Worm (Caenorhabditis elegans) whole organism, early embryonic: Measurements from ENCODE around the gene flp-4.
"Not testable (repeated sequence)": the region's sequence is repeated elsewhere in the genome, so short reads cannot be mapped to it uniquely, and the experiment has no call there.

Source experiments
- B0310.2 ChIP-seq: sonication (generic microtip); optimal IDR thresholded peaks from 2 replicates; lab custom pipeline; 2016; ENCODE audit warnings: mild to moderate bottlenecking, missing genetic modification characterization, missing compliant biosample characterization
- F13C5.2 ChIP-seq: sonication (generic microtip); optimal IDR thresholded peaks from 2 replicates; lab custom pipeline; 2017; ENCODE audit warnings: mild to moderate bottlenecking, missing genetic modification characterization, inconsistent platforms, missing compliant biosample characterization
- aly-1 ChIP-seq: sonication (generic microtip); optimal IDR thresholded peaks from 2 replicates; lab custom pipeline; 2016; ENCODE audit warnings: missing genetic modification characterization, missing compliant biosample characterization
- ama-1 ChIP-seq: fragments of 150-350 bp; optimal IDR thresholded peaks from 2 replicates; lab custom pipeline; 2014
- ceh-13 ChIP-seq: fragments of 200-800 bp; sonication (Bioruptor generic); optimal IDR thresholded peaks from 2 replicates; lab custom pipeline; 2018; ENCODE audit warnings: mild to moderate bottlenecking, missing genetic modification characterization, missing compliant biosample characterization
- ceh-36 ChIP-seq: sonication (generic microtip); optimal IDR thresholded peaks from 2 replicates; lab custom pipeline; 2016; ENCODE audit warnings: missing genetic modification characterization, inconsistent platforms, missing compliant biosample characterization
- ets-7 ChIP-seq: sonication (generic microtip); optimal IDR thresholded peaks from 2 replicates; lab custom pipeline; 2016; ENCODE audit warnings: missing genotype, missing genetic modification characterization, missing compliant biosample characterization
- flt-1 ChIP-seq: fragments of 200-800 bp; sonication (Bioruptor generic); IDR thresholded peaks from 2 replicates; pipeline ENCODE4 v1.3.6; 2022; ENCODE audit warnings: missing genetic modification characterization, missing compliant biosample characterization
- hmbx-1 ChIP-seq: sonication (generic microtip); optimal IDR thresholded peaks from 2 replicates; lab custom pipeline; 2016; ENCODE audit warnings: mild to moderate bottlenecking, missing genetic modification characterization, missing compliant biosample characterization
- hmg-4 ChIP-seq: fragments of 200-800 bp; sonication (Bioruptor generic); optimal IDR thresholded peaks from 2 replicates; lab custom pipeline; 2018; ENCODE audit warnings: mild to moderate bottlenecking, missing genetic modification characterization, missing compliant biosample characterization
- hnd-1 ChIP-seq: sonication (generic microtip); optimal IDR thresholded peaks from 2 replicates; lab custom pipeline; 2016; ENCODE audit warnings: missing genetic modification characterization, missing compliant biosample characterization
- pes-1 ChIP-seq: fragments of 200-800 bp; sonication (Bioruptor generic); IDR thresholded peaks from 2 replicates; pipeline ENCODE4 v1.3.6; 2022; ENCODE audit warnings: missing genetic modification reagents, missing genetic modification characterization, missing compliant biosample characterization
- scrt-1 ChIP-seq: fragments of 200-800 bp; sonication (Bioruptor generic); IDR thresholded peaks from 2 replicates; pipeline ENCODE4 v1.3.6; 2022; ENCODE audit warnings: missing genetic modification characterization, missing compliant biosample characterization
- sea-1 ChIP-seq: fragments of 200-800 bp; sonication (Bioruptor generic); conservative IDR thresholded peaks from 2 replicates; pipeline ENCODE4 v1.3.6; 2022; ENCODE audit warnings: missing genetic modification characterization, missing compliant biosample characterization
- tbx-11 ChIP-seq: fragments of 200-800 bp; sonication (Bioruptor generic); IDR thresholded peaks from 2 replicates; pipeline ENCODE4 v1.3.6; 2022; ENCODE audit warnings: missing genetic modification characterization, missing compliant biosample characterization
- tbx-37 ChIP-seq: fragments of 200-800 bp; sonication (Bioruptor generic); conservative IDR thresholded peaks from 2 replicates; pipeline ENCODE4 v1.3.6; 2022; ENCODE audit warnings: missing genetic modification reagents, missing genetic modification characterization, missing compliant biosample characterization
- tra-4 ChIP-seq: sonication (generic microtip); optimal IDR thresholded peaks from 2 replicates; lab custom pipeline; 2017; ENCODE audit warnings: missing genetic modification characterization, missing compliant biosample characterization

Gene flp-4

DNA sequence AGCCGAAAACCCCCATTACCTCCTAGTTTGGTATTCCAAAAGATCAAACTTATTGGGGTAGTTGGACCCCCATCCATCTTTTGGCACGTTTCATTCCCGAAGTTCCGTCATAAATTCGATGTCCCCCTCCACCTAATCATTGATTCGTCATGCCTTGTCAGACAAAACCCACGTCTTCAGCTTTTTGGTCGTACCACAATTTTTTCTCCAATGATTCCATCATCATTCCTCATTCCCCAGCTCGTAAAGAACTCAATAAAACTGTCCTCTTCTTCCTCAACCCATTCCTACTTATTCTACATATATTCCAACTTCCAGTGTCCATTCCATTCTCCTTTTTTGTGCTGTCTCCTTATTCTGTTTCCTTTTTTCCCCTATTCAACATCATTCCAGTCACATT, at the start of gene flp-4:
flp-4 (plus strand) TSS at position 301 of the 400 bp plus-strand sequence.
- TF ChIP-seq ceh-13 (GFP tag; lab: Kevin White, UChicago) = no peak
- no peak for TF ChIP-seq B0310.2

DNA sequence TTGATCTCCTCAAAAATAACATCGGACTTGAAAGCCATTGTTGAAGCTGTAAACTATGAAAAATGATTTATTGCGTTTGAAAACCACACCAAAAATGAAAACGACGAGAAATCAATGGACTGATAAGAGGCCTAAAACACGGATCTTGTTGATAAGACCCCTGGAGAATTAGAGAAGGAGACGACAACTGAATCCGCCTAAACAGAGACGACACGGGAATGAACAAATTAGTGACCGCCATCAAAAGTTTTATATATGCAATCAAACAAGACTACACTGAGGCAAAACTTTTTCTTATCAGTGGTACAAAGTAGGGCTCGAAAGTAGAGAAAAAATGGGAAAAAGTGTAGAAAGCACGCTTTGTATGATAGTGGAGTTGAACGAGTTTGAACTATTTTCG, 47.6 kb upstream of the flp-4 start, which contains the start of gene nlt-1:
nlt-1 (minus strand) TSS at position 78 of the 400 bp plus-strand sequence.
- no peak for TF ChIP-seq hnd-1
- TF ChIP-seq pes-1 (GFP tag; lab: Robert Waterston, UW) = no peak
- TF ChIP-seq ama-1 = no peak
- no peak for TF ChIP-seq flt-1 (GFP tag; lab: Robert Waterston, UW)
- no peak for TF ChIP-seq sea-1
- TF ChIP-seq hmg-4 (GFP tag; lab: Kevin White, UChicago) = no peak
- no peak for TF ChIP-seq scrt-1 (GFP tag; lab: Robert Waterston, UW)
- TF ChIP-seq B0310.2 = no peak
- no peak for TF ChIP-seq aly-1 (tag; lab: Kevin White, UChicago)
- no peak for TF ChIP-seq F13C5.2 (tag; lab: Kevin White, UChicago)
- TF ChIP-seq ets-7 (tag; lab: Kevin White, UChicago) = no peak
- TF ChIP-seq tra-4 = no peak

- TF ChIP-seq aly-1 (tag; lab: Kevin White, UChicago) = no peak
- no peak for TF ChIP-seq F13C5.2 (tag; lab: Kevin White, UChicago)
- no peak for TF ChIP-seq ceh-36 (tag; lab: Kevin White, UChicago)
Measured at ce11 chrII:10001546-10001945, 47.1 kb upstream of the flp-4 start, which contains the start of gene ZK892.3. Gene ZK892.3 (plus strand): TSS chrII:10001846.

- TF ChIP-seq ceh-36 (tag; lab: Kevin White, UChicago); B0310.2; ama-1: not testable (repeated sequence)
Measured at ce11 chrII:10006266-10006665, 42.4 kb upstream of the flp-4 start, which contains the start of gene ZK892.4. Gene ZK892.4 (plus strand): TSS chrII:10006566.

DNA sequence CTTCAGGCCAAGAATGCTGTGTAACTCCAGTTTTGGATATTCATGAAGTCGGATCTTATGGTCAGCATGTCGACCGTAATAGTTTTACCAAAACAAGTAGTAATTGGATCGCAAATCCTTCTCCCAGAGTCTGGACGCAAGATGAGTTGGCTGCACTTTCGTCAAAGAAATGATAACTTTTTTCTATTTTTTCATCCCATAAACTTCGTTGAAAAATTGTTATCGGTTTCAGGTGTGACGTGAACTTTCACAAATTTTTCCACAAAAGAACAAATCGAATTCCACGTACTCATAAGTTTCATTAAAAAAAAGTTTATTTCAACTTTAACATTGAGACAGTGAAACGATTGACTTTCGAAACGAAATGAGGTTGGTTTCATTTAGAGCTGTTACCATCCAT, 40.8 kb upstream of the flp-4 start, which contains the start of gene ZK892.5:
ZK892.5 (plus strand) TSS at position 301 of the 400 bp plus-strand sequence.
- TF ChIP-seq aly-1 (tag; lab: Kevin White, UChicago) (no peak), tra-4 (no peak), ceh-13 (GFP tag; lab: Kevin White, UChicago) (no peak), hnd-1 (no peak), sea-1 (no peak), ets-7 (tag; lab: Kevin White, UChicago) (no peak), pes-1 (GFP tag; lab: Robert Waterston, UW) (no peak), ceh-36 (tag; lab: Kevin White, UChicago) (no peak), ama-1 (no peak), tbx-11 (no peak), hmbx-1 (tag; lab: Kevin White, UChicago) (no peak), scrt-1 (GFP tag; lab: Robert Waterston, UW) (no peak), B0310.2 (no peak), F13C5.2 (tag; lab: Kevin White, UChicago) (no peak)

- TF ChIP-seq tbx-37 (GFP tag; lab: Robert Waterston, UW) (no peak), ama-1 (no peak), F13C5.2 (tag; lab: Kevin White, UChicago) (no peak), hmg-4 (GFP tag; lab: Kevin White, UChicago) (no peak), tra-4 (no peak), tbx-11 (no peak), hmbx-1 (tag; lab: Kevin White, UChicago) (no peak), pes-1 (GFP tag; lab: Robert Waterston, UW) (no peak), ceh-36 (tag; lab: Kevin White, UChicago) (no peak), flt-1 (GFP tag; lab: Robert Waterston, UW) (no peak), scrt-1 (GFP tag; lab: Robert Waterston, UW) (no peak), ceh-13 (GFP tag; lab: Kevin White, UChicago) (no peak)
Measured at ce11 chrII:10008552-10008951, 40.1 kb upstream of the flp-4 start.

DNA sequence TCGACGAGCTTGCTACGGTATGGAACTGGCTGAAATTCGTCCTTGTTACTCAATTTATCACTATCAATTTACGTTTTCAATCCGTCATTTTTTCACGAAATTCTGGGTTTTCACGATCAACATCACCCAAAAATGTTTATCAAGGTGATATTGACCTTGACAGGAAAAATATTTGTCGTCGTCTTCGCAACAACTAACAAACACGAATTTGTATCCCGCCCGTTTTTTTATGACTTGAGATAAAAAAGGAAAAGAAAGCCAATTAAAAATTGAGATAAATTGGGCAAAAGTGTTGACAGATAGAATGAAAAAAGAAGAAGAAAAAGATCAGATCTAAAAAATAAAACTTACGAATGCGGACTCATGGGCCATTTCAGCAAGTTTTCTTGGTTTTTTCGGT, 37.8 kb upstream of the flp-4 start:
- TF ChIP-seq pes-1 (GFP tag; lab: Robert Waterston, UW) (no peak), ets-7 (tag; lab: Kevin White, UChicago) (no peak), ama-1 (no peak), B0310.2 (no peak), hmbx-1 (tag; lab: Kevin White, UChicago) (no peak), hmg-4 (GFP tag; lab: Kevin White, UChicago) (no peak), hnd-1 (no peak), tra-4 (no peak), scrt-1 (GFP tag; lab: Robert Waterston, UW) (no peak), ceh-13 (GFP tag; lab: Kevin White, UChicago) (no peak), sea-1 (no peak), aly-1 (tag; lab: Kevin White, UChicago) (no peak), tbx-11 (no peak), F13C5.2 (tag; lab: Kevin White, UChicago) (no peak), tbx-37 (GFP tag; lab: Robert Waterston, UW) (no peak), ceh-36 (tag; lab: Kevin White, UChicago) (no peak), flt-1 (GFP tag; lab: Robert Waterston, UW) (no peak)

- no peak for TF ChIP-seq B0310.2
- no peak for TF ChIP-seq hmg-4 (GFP tag; lab: Kevin White, UChicago)
- TF ChIP-seq ceh-13 (GFP tag; lab: Kevin White, UChicago) = no peak
- TF ChIP-seq sea-1 = no peak
- TF ChIP-seq tra-4 = no peak
- no peak for TF ChIP-seq pes-1 (GFP tag; lab: Robert Waterston, UW)
- no peak for TF ChIP-seq hmbx-1 (tag; lab: Kevin White, UChicago)
- TF ChIP-seq flt-1 (GFP tag; lab: Robert Waterston, UW) = no peak
- no peak for TF ChIP-seq tbx-11
- TF ChIP-seq ceh-36 (tag; lab: Kevin White, UChicago) = no peak
- TF ChIP-seq aly-1 (tag; lab: Kevin White, UChicago) = no peak
- TF ChIP-seq scrt-1 (GFP tag; lab: Robert Waterston, UW) = no peak
- no peak for TF ChIP-seq hnd-1
Measured at ce11 chrII:10011733-10012132, 36.9 kb upstream of the flp-4 start.
